Fruit fly (Drosophila melanogaster): Measurements from ENCODE around the gene Hsc20.

DNA sequence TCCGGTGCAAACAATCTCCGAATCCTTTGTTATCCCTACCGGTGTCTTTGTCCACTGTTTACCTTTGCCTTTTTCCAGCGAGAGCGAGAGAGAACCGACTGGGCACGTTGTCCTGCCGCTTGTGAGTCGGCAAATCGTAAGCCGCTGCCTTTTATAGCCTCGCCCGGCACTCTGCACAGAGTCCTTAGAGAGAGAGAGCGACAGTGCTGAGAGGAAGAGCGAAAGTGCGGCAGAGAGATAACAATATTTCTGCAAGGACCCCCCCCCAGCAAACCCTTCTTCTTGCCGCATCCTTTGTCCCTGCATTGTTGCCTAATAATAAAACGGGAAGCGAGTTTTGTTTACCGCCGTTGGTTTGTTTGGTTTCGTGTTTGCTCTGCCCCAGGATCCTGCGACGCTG is 19.3 kb downstream of the Hsc20 start, which contains the start of gene CG13055:
- TF ChIP-seq CG12768 (GFP tag; optimal IDR thresholded peaks at IDR 0.05) (no peak), pad (GFP tag; optimal IDR thresholded peaks at IDR 0.05) (no peak), bab1 (GFP tag; optimal IDR thresholded peaks at IDR 0.05) (no peak), Clk (GFP tag; optimal IDR thresholded peaks at IDR 0.05) (no peak), cic (GFP tag; optimal IDR thresholded peaks at IDR 0.05) (no peak), CG7045 (GFP tag; optimal IDR thresholded peaks at IDR 0.05) (no peak)
